Worm (Caenorhabditis elegans): ENCODE results near the gene ifet-1.

DNA sequence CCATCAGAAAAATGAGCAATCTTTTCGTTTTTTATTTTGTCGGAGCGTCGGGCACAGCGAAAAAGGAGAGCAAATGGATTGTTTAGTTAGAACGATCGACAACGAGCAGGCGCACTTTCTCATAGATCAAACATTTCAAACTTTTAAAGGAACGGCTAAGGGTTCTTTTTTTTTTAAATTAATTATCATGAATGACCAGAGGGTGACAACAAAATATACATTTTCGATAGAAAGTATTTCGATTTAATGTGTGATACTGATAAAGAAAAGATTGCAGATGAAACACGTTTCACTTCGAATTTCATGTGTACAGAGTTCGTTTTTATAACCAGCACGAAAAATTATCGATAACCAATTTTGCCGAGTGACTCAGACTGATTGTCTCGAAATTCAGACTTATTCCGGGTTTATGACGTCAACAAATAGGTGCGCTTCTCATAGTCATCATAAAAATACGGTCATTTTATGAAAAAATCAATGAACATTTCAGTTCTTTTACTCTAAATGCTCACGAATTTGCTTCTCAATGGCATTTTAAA lies 31.7 kb upstream of the ifet-1 start:
- no peak for TF ChIP-seq mml-1 (tag; optimal IDR thresholded peaks at IDR 0.05)
- TF ChIP-seq fkh-10 (GFP tag; optimal IDR thresholded peaks at IDR 0.05) = no peak
- TF ChIP-seq lin-15B (tag; optimal IDR thresholded peaks at IDR 0.05) = no peak
